Worm (Caenorhabditis elegans) whole organism, L4/young adult: ENCODE measurements around the gene ZK616.61.
"Not testable (repeated sequence)": the region's sequence is repeated elsewhere in the genome, so short reads cannot be mapped to it uniquely, and the experiment has no call there.

Experiments used
- W03F9.2 ChIP-seq: fragments of 150-350 bp; optimal IDR thresholded peaks from 2 replicates; lab custom pipeline; 2014; ENCODE audit warnings: missing biosample characterization, missing genetic modification characterization
- dao-5 ChIP-seq: sonication (generic microtip); optimal IDR thresholded peaks from 2 replicates; lab custom pipeline; 2016; ENCODE audit warnings: missing genotype, missing genetic modification characterization, moderate library complexity, missing compliant biosample characterization
- him-1 ChIP-seq: sonication (generic microtip); optimal IDR thresholded peaks from 2 replicates; lab custom pipeline; 2016; ENCODE audit warnings: missing genotype, missing genetic modification reagents, missing genetic modification characterization, missing compliant biosample characterization

The ZK616.61 gene

DNA sequence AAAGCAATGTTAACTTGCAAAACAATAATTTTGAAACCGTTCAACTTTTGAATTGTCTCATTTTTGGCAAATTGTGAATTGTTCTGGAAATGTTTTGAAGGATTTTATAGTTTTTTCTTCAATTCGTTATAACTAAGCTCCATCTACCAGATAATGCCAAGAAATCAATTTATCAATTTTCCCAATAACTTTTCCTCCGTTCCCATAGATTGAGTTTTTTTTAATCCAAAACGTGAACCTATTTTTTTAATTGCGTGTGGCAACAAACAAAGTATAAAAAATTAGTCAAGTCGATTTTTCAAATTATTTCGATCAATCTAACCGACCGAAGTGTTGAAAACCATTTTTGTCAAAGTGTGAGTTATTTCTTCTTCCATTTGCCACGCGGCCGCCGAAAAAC, 47.2 kb downstream of the ZK616.61 start, which contains the start of gene Y4C6A.4:
Y4C6A.4 (plus strand) TSS at position 301 of the 400 bp plus-strand sequence.
- TF ChIP-seq W03F9.2: no peak
- TF ChIP-seq dao-5 (tag; lab: Kevin White, UChicago): no peak
- no peak for TF ChIP-seq him-1 (tag; lab: Kevin White, UChicago)

DNA sequence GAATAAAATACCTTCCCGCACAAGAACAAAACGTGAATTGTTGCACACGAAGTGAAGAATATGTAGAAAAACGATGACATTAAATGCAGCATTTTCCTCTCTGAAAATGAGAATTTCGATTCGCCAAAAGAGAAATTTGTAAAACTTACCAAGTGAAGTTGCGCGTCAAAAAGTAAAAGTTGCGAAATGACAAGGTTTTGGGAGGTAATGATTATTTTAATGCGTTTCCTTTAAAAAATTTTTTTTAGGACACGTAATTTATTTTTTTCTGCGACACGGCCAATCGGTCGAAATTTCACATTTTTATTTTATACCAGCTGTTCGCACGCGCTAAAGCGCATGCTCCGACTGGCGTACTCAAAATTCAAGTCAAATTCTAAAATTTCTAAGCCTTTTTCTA, 50.6 kb downstream of the ZK616.61 start, which contains the start of gene Y4C6A.3:
Y4C6A.3 (minus strand) TSS at position 101 of the 400 bp plus-strand sequence.
- TF ChIP-seq W03F9.2; him-1 (tag; lab: Kevin White, UChicago); dao-5 (tag; lab: Kevin White, UChicago): not testable (repeated sequence)
